Fruit fly (Drosophila melanogaster) whole organism, prepupa: ENCODE data around the gene CG12025.

Experiments used
- CG8319 ChIP-seq: fragments of 200-800 bp; sonication (Bioruptor generic); optimal IDR thresholded peaks from 3 replicates; lab custom pipeline; 2016; ENCODE audit warnings: missing biosample characterization, missing genetic modification characterization
- Met ChIP-seq: fragments of 200-800 bp; sonication (Bioruptor generic); optimal IDR thresholded peaks from 3 replicates; lab custom pipeline; 2016; ENCODE audit warnings: missing biosample characterization, missing genetic modification characterization
- fkh ChIP-seq: fragments of 200-800 bp; sonication (Bioruptor generic); optimal IDR thresholded peaks from 3 replicates; lab custom pipeline; 2017; ENCODE audit warnings: missing biosample characterization, mild to moderate bottlenecking, missing genetic modification characterization, moderate library complexity

- TF ChIP-seq Met (no peak), CG8319 (GFP tag; lab: Kevin White, UChicago) (no peak), fkh (GFP tag; lab: Kevin White, UChicago) (no peak)
These were observed 986 bp downstream of the CG12025 start for dm6 chr3L:1866021-1866811.
